Fruit fly (Drosophila melanogaster) S2 (cell line): Measurements from ENCODE around the gene CG12177.

Experiments
- CG8478 ChIP-seq: fragments of >200 bp; optimal IDR thresholded peaks from 2 replicates; lab custom pipeline; 2018
- CTCF ChIP-seq, 2 experiments: fragments of >200 bp; optimal IDR thresholded peaks; 2 replicates each; lab custom pipeline; 2018

Gene CG12177

DNA sequence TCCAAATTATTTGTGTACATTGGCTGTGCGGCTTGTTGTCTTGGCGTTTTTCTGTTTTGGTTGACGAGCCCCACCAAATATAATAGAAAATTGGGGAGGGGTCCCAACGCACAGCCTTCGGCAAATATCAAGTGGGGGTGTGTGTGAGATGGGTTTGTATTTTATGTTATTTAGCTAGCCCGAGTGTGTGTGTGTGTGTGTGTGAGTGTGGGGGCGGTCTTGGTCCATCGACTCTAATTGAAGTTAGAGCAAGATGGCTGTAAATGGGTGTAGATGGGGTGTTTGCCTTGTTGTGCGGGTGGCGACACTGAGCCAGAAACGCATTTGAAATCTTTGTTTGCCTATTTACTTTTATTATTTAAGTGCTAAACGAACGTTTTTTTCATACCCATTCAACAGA lies 47.7 kb downstream of the CG12177 start:
- TF ChIP-seq CG8478 (lab: Kevin White, UChicago): no peak

DNA sequence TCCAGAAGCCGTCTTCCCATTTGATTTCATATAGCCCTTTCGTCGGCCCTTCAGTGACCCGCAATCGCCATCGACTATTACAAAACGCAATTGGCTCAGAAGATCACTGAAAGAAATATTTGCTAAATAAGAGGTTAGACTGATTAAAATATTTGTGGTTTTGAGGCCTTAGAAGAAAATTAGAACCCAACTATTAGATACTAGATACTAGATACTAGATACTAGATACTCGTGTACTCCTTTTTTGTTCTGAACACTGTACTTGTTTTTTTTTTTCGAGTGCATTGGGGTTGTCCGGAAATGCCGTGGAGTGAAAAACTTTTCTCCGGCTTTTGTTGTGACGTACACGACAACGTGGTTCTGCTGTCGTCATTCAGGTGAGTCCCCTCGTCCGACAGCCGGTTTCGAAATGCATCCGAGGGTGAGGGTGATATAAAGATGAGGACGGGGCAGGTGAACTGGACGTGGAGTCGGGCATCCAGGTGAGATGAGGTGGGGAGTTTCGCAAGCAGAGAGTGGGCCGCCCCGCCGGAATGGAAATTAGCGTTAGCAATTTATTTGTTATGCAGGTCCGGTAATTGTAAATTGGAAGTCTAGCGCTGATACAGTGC lies 49.9 kb downstream of the CG12177 start:
- no peak for TF ChIP-seq CG8478 (lab: Kevin White, UChicago)
- TF ChIP-seq CTCF (optimal IDR thresholded peaks at IDR 0.05; lab: Kevin White, UChicago): no peak

DNA sequence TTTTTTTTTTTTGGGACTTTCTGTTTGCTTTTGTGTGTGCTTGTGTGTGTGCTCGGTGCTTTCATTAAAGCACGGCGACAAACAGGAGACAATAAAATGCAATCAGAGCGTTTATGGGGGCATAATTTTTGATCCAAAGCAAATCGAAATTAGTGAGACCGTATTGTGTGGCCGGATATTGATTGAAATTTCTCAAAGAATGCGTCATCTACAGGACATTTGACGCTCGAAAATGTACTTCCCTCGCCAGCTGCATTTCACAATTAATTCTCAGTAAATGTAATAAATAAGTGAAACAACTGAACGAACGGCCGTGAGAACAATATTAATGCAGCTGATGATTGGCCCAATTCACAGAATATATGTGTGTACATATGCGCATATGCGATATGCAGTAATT lies 50.9 kb downstream of the CG12177 start:
- no peak for TF ChIP-seq CG8478 (lab: Kevin White, UChicago)
- TF ChIP-seq CTCF (optimal IDR thresholded peaks at IDR 0.05; lab: Kevin White, UChicago): no peak
